Worm (Caenorhabditis elegans): ENCODE results near the gene cst-2.
"Not testable (repeated sequence)": the region's sequence is repeated elsewhere in the genome, so short reads cannot be mapped to it uniquely, and the experiment has no call there.

The cst-2 gene

DNA sequence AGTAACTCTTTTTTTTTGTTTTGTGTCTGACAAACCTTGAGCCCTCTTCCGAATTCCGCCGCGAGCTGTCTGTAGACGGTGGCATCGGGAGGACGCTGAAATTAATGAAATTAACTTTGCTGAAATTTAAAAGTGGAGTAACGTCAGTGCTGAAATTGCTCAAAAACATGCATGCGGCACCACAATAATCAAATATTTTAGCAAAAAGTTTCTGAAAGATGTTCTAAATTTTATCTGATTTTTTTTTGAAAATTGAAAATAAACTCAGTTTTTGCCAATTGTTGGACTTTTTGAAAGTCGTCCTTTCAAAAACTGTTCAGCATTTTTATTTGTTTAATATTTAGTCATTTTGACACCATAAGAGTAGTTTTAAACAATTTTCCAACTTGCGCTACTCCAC lies at the start of gene cst-2:
cst-2 (minus strand) TSS at position 101 of the 400 bp plus-strand sequence.
- not testable (repeated sequence) for TF ChIP-seq mml-1 (tag; optimal IDR thresholded peaks at IDR 0.05); ama-1 (optimal IDR thresholded peaks at IDR 0.05); nhr-76 (tag; optimal IDR thresholded peaks at IDR 0.05)

DNA sequence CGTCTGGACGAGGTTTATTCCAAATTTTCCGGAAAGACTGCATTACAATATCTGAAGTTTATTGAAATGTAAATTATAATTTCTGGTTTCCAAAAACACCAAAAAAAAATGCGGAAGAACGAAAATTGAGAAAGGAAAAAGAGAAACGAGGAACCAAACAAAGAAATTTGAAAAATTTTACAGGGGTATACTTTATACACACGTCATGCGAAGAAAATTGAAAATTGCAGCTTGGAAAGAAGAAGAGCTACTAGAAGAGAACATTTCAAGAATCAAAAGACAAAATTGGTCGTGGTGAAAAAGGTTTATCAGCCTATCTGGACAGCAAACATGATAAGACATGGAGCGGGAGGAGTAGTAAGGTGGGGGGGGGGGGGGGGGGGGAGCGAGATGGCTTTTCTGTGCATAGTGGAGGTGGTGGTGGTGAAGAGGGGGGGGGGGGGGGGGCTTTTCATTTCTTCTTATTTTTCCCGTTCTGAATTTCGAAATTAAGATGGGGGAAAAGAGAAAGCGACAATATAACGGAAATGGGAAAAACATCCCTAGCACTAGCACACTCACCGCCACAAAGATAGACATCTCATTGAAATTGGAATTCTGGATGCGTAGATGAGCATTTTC lies 47.6 kb upstream of the cst-2 start, which contains the start of gene lst-2:
lst-2 (minus strand) TSS at position 51 of the 621 bp plus-strand sequence.
- TF ChIP-seq nhr-11 (tag; optimal IDR thresholded peaks at IDR 0.05) = no peak
- no peak for TF ChIP-seq jun-1 (tag; optimal IDR thresholded peaks at IDR 0.05)
- TF ChIP-seq R02D3.7 (tag; optimal IDR thresholded peaks at IDR 0.05) = no peak
- no peak for TF ChIP-seq ztf-11 (tag; optimal IDR thresholded peaks at IDR 0.05)
- TF ChIP-seq ceh-9 (tag; optimal IDR thresholded peaks at IDR 0.05) = no peak

DNA sequence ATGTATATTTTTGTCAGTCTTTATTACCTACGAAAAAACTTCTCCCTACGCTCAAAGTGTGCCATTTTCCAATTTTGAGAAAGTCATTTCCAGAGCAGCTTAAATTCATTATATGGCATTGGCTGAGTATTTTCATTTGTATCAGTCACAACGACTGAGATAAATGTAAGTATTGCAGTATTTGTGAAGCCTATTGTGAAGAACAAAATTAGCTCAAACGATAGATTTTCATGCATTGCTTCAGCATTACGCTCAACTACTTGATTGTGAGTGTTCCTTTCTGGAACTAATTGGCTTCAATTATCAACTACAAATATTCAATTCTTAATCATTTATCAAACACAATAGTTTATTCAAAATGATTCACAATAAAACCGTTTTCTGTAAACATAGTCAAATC lies 41.8 kb upstream of the cst-2 start, which contains the start of gene R160.12:
R160.12 (minus strand) TSS at position 101 of the 400 bp plus-strand sequence.
- TF ChIP-seq fos-1 (tag; optimal IDR thresholded peaks at IDR 0.05) (no peak), skn-1 (tag; optimal IDR thresholded peaks at IDR 0.05) (no peak), nhr-25 (tag; optimal IDR thresholded peaks at IDR 0.05) (no peak), ceh-28 (tag; optimal IDR thresholded peaks at IDR 0.05) (no peak), nhr-12 (tag; optimal IDR thresholded peaks at IDR 0.05) (no peak)

DNA sequence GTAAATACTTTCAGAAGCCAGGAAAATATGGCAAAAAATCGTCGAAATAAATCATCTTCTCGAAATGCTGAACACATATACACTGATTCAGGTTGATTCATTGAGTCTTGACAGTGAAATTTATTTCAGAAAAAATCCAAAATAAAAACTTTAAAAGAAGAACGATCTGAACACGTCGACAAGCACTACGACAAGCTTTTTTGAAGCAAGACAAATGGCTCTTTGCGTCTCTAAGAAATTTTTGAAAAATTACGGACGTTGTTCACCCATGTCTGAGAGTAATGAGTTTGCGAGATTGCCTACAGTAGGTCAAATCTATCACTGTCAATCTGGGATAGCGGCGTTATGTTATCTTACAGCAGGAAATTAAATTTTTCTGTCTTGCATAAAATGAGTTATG lies 41.0 kb upstream of the cst-2 start, which contains the start of gene R160.2:
R160.2 (minus strand) TSS at position 101 of the 400 bp plus-strand sequence.
- no peak for TF ChIP-seq fkh-2 (tag; optimal IDR thresholded peaks at IDR 0.05)
- no peak for TF ChIP-seq nhr-28 (tag; optimal IDR thresholded peaks at IDR 0.05)
- no peak for TF ChIP-seq nhr-237 (tag; optimal IDR thresholded peaks at IDR 0.05)
- no peak for TF ChIP-seq ztf-11 (tag; optimal IDR thresholded peaks at IDR 0.05)
- no peak for TF ChIP-seq fkh-10 (GFP tag; optimal IDR thresholded peaks at IDR 0.05)
- TF ChIP-seq ztf-4 (tag; optimal IDR thresholded peaks at IDR 0.05) = no peak
- no peak for TF ChIP-seq unc-62 (GFP tag; optimal IDR thresholded peaks at IDR 0.05)
- no peak for TF ChIP-seq nhr-76 (tag; optimal IDR thresholded peaks at IDR 0.05)
- TF ChIP-seq egl-27 (tag; optimal IDR thresholded peaks at IDR 0.05) = no peak
- TF ChIP-seq nhr-25 (tag; optimal IDR thresholded peaks at IDR 0.05) = no peak
- no peak for TF ChIP-seq elt-3 (tag; optimal IDR thresholded peaks at IDR 0.05)
- TF ChIP-seq elt-1 (tag; optimal IDR thresholded peaks at IDR 0.05) = no peak
- TF ChIP-seq snpc-4 (tag; optimal IDR thresholded peaks at IDR 0.05) = no peak
- TF ChIP-seq nhr-67 (tag; optimal IDR thresholded peaks at IDR 0.05) = no peak
- no peak for TF ChIP-seq mml-1 (tag; optimal IDR thresholded peaks at IDR 0.05)
- TF ChIP-seq aly-2 (tag; optimal IDR thresholded peaks at IDR 0.05) = no peak
- no peak for TF ChIP-seq ceh-28 (tag; optimal IDR thresholded peaks at IDR 0.05)
- TF ChIP-seq ceh-82 (tag; optimal IDR thresholded peaks at IDR 0.05) = no peak
- TF ChIP-seq lin-15B (tag; optimal IDR thresholded peaks at IDR 0.05) = no peak

DNA sequence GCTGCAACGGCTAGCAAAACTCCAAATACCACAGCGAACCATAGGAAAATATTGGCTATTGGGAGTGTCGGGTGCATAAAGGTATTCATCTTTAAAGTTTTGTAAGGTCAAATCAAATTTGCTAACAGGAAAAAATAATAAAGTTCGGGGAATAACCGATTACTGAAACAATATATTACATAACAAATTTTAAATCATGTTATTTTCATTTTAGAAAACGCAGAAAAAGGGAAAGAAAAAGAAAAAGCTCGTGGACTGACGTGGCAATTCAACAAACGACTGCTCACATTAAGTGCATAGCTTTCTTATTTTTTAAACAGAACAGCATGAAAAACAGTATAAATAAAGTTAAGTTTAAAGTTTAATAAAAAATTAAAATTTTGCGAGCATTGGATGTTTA lies 37.3 kb upstream of the cst-2 start, which contains the start of gene R160.6:
R160.6 (minus strand) TSS at position 101 of the 400 bp plus-strand sequence.
- TF ChIP-seq egl-5 (tag; optimal IDR thresholded peaks at IDR 0.05) (no peak), nhr-67 (tag; optimal IDR thresholded peaks at IDR 0.05) (no peak)

DNA sequence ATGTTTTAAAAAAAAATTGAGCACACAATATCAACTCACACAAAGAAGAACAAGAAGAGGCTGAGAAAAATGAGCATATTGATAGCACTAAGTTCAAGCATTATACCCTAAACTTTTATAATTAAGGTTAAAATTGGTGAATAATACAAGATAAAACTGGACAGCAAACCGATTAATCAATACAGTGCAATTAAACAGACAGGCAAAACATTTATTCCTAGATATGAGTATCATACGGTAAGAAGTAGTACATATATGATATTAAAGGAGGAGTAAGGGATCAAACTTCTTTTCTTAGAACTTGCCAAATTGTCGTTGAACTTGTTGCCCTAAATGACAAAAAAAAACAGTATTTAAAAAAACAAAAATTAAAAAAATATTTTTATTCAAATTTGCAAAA lies 36.1 kb upstream of the cst-2 start, which contains the start of gene R160.14:
R160.14 (minus strand) TSS at position 101 of the 400 bp plus-strand sequence.
- TF ChIP-seq elt-1 (tag; optimal IDR thresholded peaks at IDR 0.05) = no peak
- TF ChIP-seq pqm-1 (tag; optimal IDR thresholded peaks at IDR 0.05) = no peak
- TF ChIP-seq elt-3 (tag; optimal IDR thresholded peaks at IDR 0.05) = no peak
- TF ChIP-seq jun-1 (tag; optimal IDR thresholded peaks at IDR 0.05) = no peak
- TF ChIP-seq snpc-4 (tag; optimal IDR thresholded peaks at IDR 0.05) = no peak
- TF ChIP-seq zag-1 (tag; optimal IDR thresholded peaks at IDR 0.05) = no peak
- TF ChIP-seq lin-39 (tag; optimal IDR thresholded peaks at IDR 0.05) = no peak
- TF ChIP-seq nhr-25 (tag; optimal IDR thresholded peaks at IDR 0.05) = no peak
- no peak for TF ChIP-seq nhr-12 (tag; optimal IDR thresholded peaks at IDR 0.05)
- TF ChIP-seq nhr-67 (tag; optimal IDR thresholded peaks at IDR 0.05) = no peak
- TF ChIP-seq nhr-77 (tag; optimal IDR thresholded peaks at IDR 0.05) = no peak
- no peak for TF ChIP-seq elt-2 (tag; optimal IDR thresholded peaks at IDR 0.05)
- no peak for TF ChIP-seq nfya-1 (tag; optimal IDR thresholded peaks at IDR 0.05; ENCODE audit: insufficient read depth)
- no peak for TF ChIP-seq fos-1 (tag; optimal IDR thresholded peaks at IDR 0.05)
- no peak for TF ChIP-seq egl-5 (tag; optimal IDR thresholded peaks at IDR 0.05)
- no peak for TF ChIP-seq ztf-4 (tag; optimal IDR thresholded peaks at IDR 0.05)
- TF ChIP-seq nhr-11 (tag; optimal IDR thresholded peaks at IDR 0.05) = no peak
- TF ChIP-seq hmg-11 (tag; optimal IDR thresholded peaks at IDR 0.05) = no peak
